Fruit fly (Drosophila melanogaster) whole organism, embryonic: ENCODE results near the gene CG32161.

Experiments
- Antp ChIP-seq: fragments of 200-800 bp; sonication (Bioruptor generic); optimal IDR thresholded peaks from 3 replicates; lab custom pipeline; 2016; ENCODE audit warnings: missing biosample characterization, missing genetic modification characterization
- B-H1 ChIP-seq: fragments of 200-800 bp; sonication (Bioruptor generic); IDR thresholded peaks from 3 replicates; pipeline ENCODE4 v1.3.6; 2022; ENCODE audit warnings: missing biosample characterization, missing genetic modification characterization
- Blimp-1 ChIP-seq: fragments of 200-800 bp; sonication (Bioruptor generic); optimal IDR thresholded peaks from 3 replicates; lab custom pipeline; 2018; ENCODE audit warnings: missing biosample characterization, missing genetic modification characterization, mild to moderate bottlenecking, moderate library complexity, missing genetic modification reagents
- C15 ChIP-seq: fragments of 200-800 bp; sonication (Bioruptor generic); IDR thresholded peaks from 3 replicates; pipeline ENCODE4 v1.3.6; 2022; ENCODE audit warnings: missing biosample characterization, missing genetic modification characterization
- CG10462 ChIP-seq: fragments of 200-800 bp; sonication (Bioruptor generic); optimal IDR thresholded peaks from 2 replicates; lab custom pipeline; 2016; ENCODE audit warnings: missing biosample characterization, missing genetic modification characterization
- CG10979 ChIP-seq: fragments of 200-800 bp; sonication (Bioruptor generic); optimal IDR thresholded peaks from 2 replicates; lab custom pipeline; 2018; ENCODE audit warnings: missing biosample characterization, mild to moderate bottlenecking, missing genetic modification characterization, moderate library complexity
- CG11456 ChIP-seq: fragments of 200-800 bp; sonication (Bioruptor generic); IDR thresholded peaks from 3 replicates; pipeline ENCODE4 v1.3.6; 2022; ENCODE audit warnings: missing biosample characterization, missing genetic modification characterization
- CG11504 ChIP-seq: fragments of 200-800 bp; sonication (Bioruptor generic); optimal IDR thresholded peaks from 3 replicates; lab custom pipeline; 2019; ENCODE audit warnings: missing biosample characterization, mild to moderate bottlenecking, missing genetic modification characterization, moderate library complexity
- CG11695 ChIP-seq: fragments of 200-800 bp; sonication (Bioruptor generic); IDR thresholded peaks from 3 replicates; pipeline ENCODE4 v1.3.6; 2022; ENCODE audit warnings: missing biosample characterization, missing genetic modification characterization
- CG12155 ChIP-seq: fragments of 200-800 bp; sonication (Bioruptor generic); optimal IDR thresholded peaks from 3 replicates; lab custom pipeline; 2016; ENCODE audit warnings: missing biosample characterization, missing genetic modification characterization
- CG14014 ChIP-seq: fragments of 200-800 bp; sonication (Bioruptor generic); IDR thresholded peaks from 2 replicates; pipeline ENCODE4 v1.3.6; 2022; ENCODE audit warnings: missing biosample characterization, missing genetic modification characterization
- CG14050 ChIP-seq: fragments of 200-800 bp; sonication (Bioruptor generic); IDR thresholded peaks from 3 replicates; pipeline ENCODE4 v1.3.6; 2022; ENCODE audit warnings: missing biosample characterization, missing genetic modification characterization
- CG15011 ChIP-seq: fragments of 200-800 bp; sonication (Bioruptor generic); optimal IDR thresholded peaks from 3 replicates; lab custom pipeline; 2018; ENCODE audit warnings: missing biosample characterization, mild to moderate bottlenecking, missing genetic modification characterization
- CG17385 ChIP-seq: fragments of 200-800 bp; sonication (Bioruptor generic); optimal IDR thresholded peaks from 3 replicates; lab custom pipeline; 2018; ENCODE audit warnings: missing biosample characterization, mild to moderate bottlenecking, missing genetic modification characterization
- CG2199 ChIP-seq: fragments of 200-800 bp; sonication (Bioruptor generic); IDR thresholded peaks from 3 replicates; pipeline ENCODE4 v1.3.6; 2022; ENCODE audit warnings: missing biosample characterization, missing genetic modification characterization
- CG32772 ChIP-seq: fragments of 200-800 bp; sonication (Bioruptor generic); IDR thresholded peaks from 2 replicates; pipeline ENCODE4 v1.3.6; 2022; ENCODE audit warnings: missing biosample characterization, missing genetic modification characterization
- CG4730 ChIP-seq: fragments of 200-800 bp; sonication (Bioruptor generic); IDR thresholded peaks from 2 replicates; pipeline ENCODE4 v1.3.6; 2022; ENCODE audit warnings: missing biosample characterization, missing genetic modification characterization
- CG4820 ChIP-seq: fragments of 200-800 bp; sonication (Bioruptor generic); optimal IDR thresholded peaks from 3 replicates; lab custom pipeline; 2016; ENCODE audit warnings: missing biosample characterization, missing genetic modification characterization
- CG6175 ChIP-seq: fragments of 200-800 bp; sonication (Bioruptor generic); IDR thresholded peaks from 3 replicates; pipeline ENCODE4 v1.3.6; 2022; ENCODE audit warnings: missing biosample characterization, missing genetic modification characterization
- CG6765 ChIP-seq: fragments of 200-800 bp; sonication (Bioruptor generic); optimal IDR thresholded peaks from 3 replicates; lab custom pipeline; 2017; ENCODE audit warnings: missing biosample characterization, mild to moderate bottlenecking, missing genetic modification characterization
- CG7786 ChIP-seq: fragments of 200-800 bp; sonication (Bioruptor generic); optimal IDR thresholded peaks from 2 replicates; lab custom pipeline; 2016; ENCODE audit warnings: missing biosample characterization, missing genetic modification characterization
- CG8359 ChIP-seq: fragments of 200-800 bp; sonication (Bioruptor generic); optimal IDR thresholded peaks from 2 replicates; lab custom pipeline; 2017; ENCODE audit warnings: missing biosample characterization, mild to moderate bottlenecking, missing genetic modification characterization, borderline replicate concordance
- CG9817 ChIP-seq: fragments of 200-800 bp; sonication (Bioruptor generic); optimal IDR thresholded peaks from 2 replicates; lab custom pipeline; 2018; ENCODE audit warnings: missing biosample characterization, mild to moderate bottlenecking, missing genetic modification characterization, moderate library complexity
- CG9932 ChIP-seq: fragments of 200-800 bp; sonication (Bioruptor generic); IDR thresholded peaks from 2 replicates; pipeline ENCODE4 v1.3.6; 2022; ENCODE audit warnings: missing biosample characterization, missing genetic modification characterization
- D19A ChIP-seq: fragments of 200-800 bp; optimal IDR thresholded peaks from 3 replicates; lab custom pipeline; 2019; ENCODE audit warnings: missing biosample characterization, mild to moderate bottlenecking, missing genetic modification characterization, moderate library complexity
- E2f1 ChIP-seq: fragments of 200-800 bp; sonication (Bioruptor generic); IDR thresholded peaks from 2 replicates; pipeline ENCODE4 v1.3.6; 2022; ENCODE audit warnings: missing biosample characterization, missing genetic modification characterization
- H15 ChIP-seq: fragments of 200-800 bp; sonication (Bioruptor generic); IDR thresholded peaks from 3 replicates; pipeline ENCODE4 v1.3.6; 2022; ENCODE audit warnings: missing biosample characterization, missing genetic modification characterization
- Hmr ChIP-seq: fragments of 200-800 bp; sonication (Bioruptor generic); optimal IDR thresholded peaks from 3 replicates; lab custom pipeline; 2017; ENCODE audit warnings: mild to moderate bottlenecking, missing biosample characterization, missing genetic modification reagents, missing genetic modification characterization
- Hr51 ChIP-seq, 2 experiments: fragments of 200-800 bp; sonication (Bioruptor generic); optimal IDR thresholded peaks; 2 replicates in 1 of 2; 3 replicates in 1 of 2; lab custom pipeline; 2016 to 2018; ENCODE audit warnings: missing biosample characterization in 2 of 2, missing genetic modification characterization in 2 of 2, mild to moderate bottlenecking in 1 of 2, moderate library complexity in 1 of 2
- Jarid2 ChIP-seq: fragments of 200-800 bp; sonication (Bioruptor generic); optimal IDR thresholded peaks from 3 replicates; lab custom pipeline; 2017; ENCODE audit warnings: mild to moderate bottlenecking, missing biosample characterization, missing genetic modification reagents, missing genetic modification characterization
- Kr ChIP-seq: fragments of 200-800 bp; sonication (Bioruptor generic); optimal IDR thresholded peaks from 2 replicates; lab custom pipeline; 2017; ENCODE audit warnings: missing biosample characterization, mild to moderate bottlenecking, missing genetic modification characterization
- MTF-1 ChIP-seq: fragments of 200-800 bp; sonication (Bioruptor generic); optimal IDR thresholded peaks from 2 replicates; lab custom pipeline; 2018; ENCODE audit warnings: missing biosample characterization, mild to moderate bottlenecking, missing genetic modification characterization, borderline replicate concordance
- Max ChIP-seq: fragments of 200-800 bp; sonication (Bioruptor generic); optimal IDR thresholded peaks from 2 replicates; lab custom pipeline; 2016; ENCODE audit warnings: missing biosample characterization, mild to moderate bottlenecking, missing genetic modification characterization
- Rfx ChIP-seq: fragments of 200-800 bp; sonication (Bioruptor generic); IDR thresholded peaks from 2 replicates; pipeline ENCODE4 v1.3.6; 2022; ENCODE audit warnings: missing biosample characterization, missing genetic modification characterization
- Sin3A ChIP-seq: fragments of >200 bp; optimal IDR thresholded peaks from 2 replicates; lab custom pipeline; 2018
- Sox102F ChIP-seq: fragments of 200-800 bp; sonication (Bioruptor generic); optimal IDR thresholded peaks from 2 replicates; lab custom pipeline; 2018; ENCODE audit warnings: missing biosample characterization, mild to moderate bottlenecking, missing genetic modification characterization, moderate library complexity
- ac ChIP-seq: fragments of 200-800 bp; sonication (Bioruptor generic); optimal IDR thresholded peaks from 3 replicates; lab custom pipeline; 2017; ENCODE audit warnings: missing biosample characterization, mild to moderate bottlenecking, missing genetic modification characterization
- ash1 ChIP-seq: fragments of 200-800 bp; sonication (Bioruptor generic); optimal IDR thresholded peaks from 2 replicates; lab custom pipeline; 2018; ENCODE audit warnings: missing biosample characterization, mild to moderate bottlenecking, missing genetic modification characterization
- cg ChIP-seq: fragments of 200-800 bp; sonication (Bioruptor generic); optimal IDR thresholded peaks from 3 replicates; lab custom pipeline; 2019; ENCODE audit warnings: missing biosample characterization, mild to moderate bottlenecking, missing genetic modification characterization, moderate library complexity
- ftz-f1 ChIP-seq: fragments of 200-800 bp; sonication (Bioruptor generic); optimal IDR thresholded peaks from 2 replicates; lab custom pipeline; 2016; ENCODE audit warnings: missing biosample characterization, missing genetic modification characterization
- gem ChIP-seq: fragments of 200-800 bp; sonication (Bioruptor generic); optimal IDR thresholded peaks from 2 replicates; lab custom pipeline; 2019; ENCODE audit warnings: missing biosample characterization, mild to moderate bottlenecking, missing genetic modification characterization, moderate library complexity
- lab ChIP-seq: fragments of 200-800 bp; sonication (Bioruptor generic); optimal IDR thresholded peaks from 3 replicates; lab custom pipeline; 2017; ENCODE audit warnings: missing biosample characterization, missing genetic modification characterization, mild to moderate bottlenecking, moderate library complexity, missing genetic modification reagents
- lbe ChIP-seq: fragments of 200-800 bp; sonication (Bioruptor generic); optimal IDR thresholded peaks from 2 replicates; lab custom pipeline; 2016; ENCODE audit warnings: missing biosample characterization, mild to moderate bottlenecking, missing genetic modification characterization
- p53 ChIP-seq: fragments of 200-800 bp; sonication (Bioruptor generic); optimal IDR thresholded peaks from 2 replicates; lab custom pipeline; 2016; ENCODE audit warnings: missing biosample characterization, missing genetic modification characterization
- prd ChIP-seq, 3 experiments: fragments of >200 bp in 2 of 3; fragments of 200-800 bp in 1 of 3; sonication (Bioruptor generic) in 1 of 3; optimal IDR thresholded peaks in 2 of 3; IDR thresholded peaks in 1 of 3; 2 replicates in 2 of 3; 3 replicates in 1 of 3; pipeline versions ENCODE4 v1.3.6 to Lab custom; 2017 to 2022; ENCODE audit warnings: missing biosample characterization in 1 of 3, missing genetic modification characterization in 1 of 3
- schlank ChIP-seq: fragments of 200-800 bp; sonication (Bioruptor generic); optimal IDR thresholded peaks from 2 replicates; lab custom pipeline; 2018; ENCODE audit warnings: missing biosample characterization, mild to moderate bottlenecking, missing genetic modification characterization
- seq ChIP-seq: fragments of 200-800 bp; sonication (Bioruptor generic); IDR thresholded peaks from 2 replicates; pipeline ENCODE4 v1.3.6; 2022; ENCODE audit warnings: missing biosample characterization, missing genetic modification characterization
- sisA ChIP-seq: fragments of 200-800 bp; sonication (Bioruptor generic); IDR thresholded peaks from 2 replicates; pipeline ENCODE4 v1.3.6; 2022; ENCODE audit warnings: missing biosample characterization, missing genetic modification characterization
- slbo ChIP-seq: fragments of 200-800 bp; sonication (Bioruptor generic); IDR thresholded peaks from 2 replicates; pipeline ENCODE4 v1.3.6; 2022; ENCODE audit warnings: missing biosample characterization, missing genetic modification characterization
- so ChIP-seq: fragments of 200-800 bp; sonication (Bioruptor generic); IDR thresholded peaks from 3 replicates; pipeline ENCODE4 v1.3.6; 2022; ENCODE audit warnings: missing biosample characterization, missing genetic modification characterization
- sug ChIP-seq: fragments of 200-800 bp; optimal IDR thresholded peaks from 2 replicates; lab custom pipeline; 2019; ENCODE audit warnings: missing biosample characterization, mild to moderate bottlenecking, missing genetic modification characterization, moderate library complexity
- twi ChIP-seq: fragments of 200-800 bp; optimal IDR thresholded peaks from 2 replicates; lab custom pipeline; 2019; ENCODE audit warnings: missing biosample characterization, mild to moderate bottlenecking, missing genetic modification characterization, moderate library complexity

Gene CG32161

DNA sequence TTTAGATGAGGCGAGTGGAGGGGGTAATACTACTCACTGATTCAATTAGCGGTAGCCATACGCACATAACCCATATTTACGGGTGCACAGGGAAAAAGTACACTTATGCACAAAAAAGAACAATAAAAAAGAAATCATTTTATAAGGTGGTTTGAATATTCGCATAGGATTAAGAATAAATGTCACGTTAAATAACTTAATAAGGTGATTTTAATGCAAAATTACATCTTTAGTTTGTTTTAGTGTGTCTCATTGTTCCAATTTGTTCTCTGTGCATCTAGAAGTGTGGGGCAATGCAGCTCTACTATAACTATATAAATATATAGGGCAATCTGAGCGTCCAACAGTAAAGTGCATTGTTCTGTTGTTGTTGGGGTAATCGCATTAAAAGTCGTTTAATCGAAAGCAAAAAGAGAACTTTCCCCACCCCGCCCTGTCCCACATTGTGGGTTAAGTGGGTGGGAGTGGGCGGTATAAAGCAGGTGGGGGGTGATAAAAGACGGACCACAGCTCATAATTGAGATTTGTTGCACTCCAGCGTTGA lies 46.8 kb downstream of the CG32161 start (continued):
- TF ChIP-seq cg (GFP tag; lab: Kevin White, UChicago) = no peak
- TF ChIP-seq schlank = no peak
- no peak for TF ChIP-seq CG11695 (GFP tag; lab: Robert Waterston, UW)
- TF ChIP-seq C15 (GFP tag; lab: Robert Waterston, UW) = no peak
- no peak for TF ChIP-seq CG4820
- TF ChIP-seq CG9817 (tag; lab: Kevin White, UChicago) = no peak
- no peak for TF ChIP-seq Max (GFP tag; lab: Kevin White, UChicago)
- TF ChIP-seq MTF-1 (GFP tag; lab: Kevin White, UChicago) = no peak
- peak; percentile 6 for TF ChIP-seq CG8359 (GFP tag; lab: Kevin White, UChicago)
- peak; percentile 35 for TF ChIP-seq CG11504 (tag; lab: Kevin White, UChicago)
- TF ChIP-seq CG7786 (GFP tag; lab: Kevin White, UChicago) = no peak
- no peak for TF ChIP-seq CG11456
- no peak for TF ChIP-seq B-H1 (GFP tag; lab: Robert Waterston, UW)
- no peak for TF ChIP-seq prd (optimal IDR thresholded peaks at IDR 0.05; lab: Kevin White, UChicago)
- TF ChIP-seq prd (GFP tag; IDR thresholded peaks at IDR 0.05; lab: Robert Waterston, UW) = peak; percentile 41; the same call in 1 of the 3 replicates
- no peak for TF ChIP-seq CG12155 (GFP tag; lab: Kevin White, UChicago)
- TF ChIP-seq CG6765 (GFP tag; lab: Kevin White, UChicago) = no peak
- no peak for TF ChIP-seq Jarid2
- TF ChIP-seq gem (tag; lab: Kevin White, UChicago) = peak; percentile 35
- TF ChIP-seq CG10979 (tag; lab: Kevin White, UChicago) = peak; percentile 14
- no peak for TF ChIP-seq lbe (GFP tag; lab: Kevin White, UChicago)
- no peak for TF ChIP-seq D19A
- no peak for TF ChIP-seq sug (tag; lab: Kevin White, UChicago)
- TF ChIP-seq lab (GFP tag; lab: Kevin White, UChicago) = no peak
- no peak; the same call in 1 of the 2 replicates for TF ChIP-seq CG4730 (GFP tag; lab: Robert Waterston, UW)
- TF ChIP-seq ftz-f1 (GFP tag; lab: Kevin White, UChicago) = no peak
- no peak for TF ChIP-seq CG6175 (GFP tag; lab: Robert Waterston, UW)
- TF ChIP-seq Blimp-1 (GFP tag; lab: Kevin White, UChicago) = peak; percentile 60
- 0 out of 2 replicates have a peak, but pooled peaks have one; percentile 18 for TF ChIP-seq CG32772 (GFP tag; lab: Robert Waterston, UW)
- TF ChIP-seq E2f1 (GFP tag; lab: Robert Waterston, UW) = no peak
- no peak for TF ChIP-seq ac
- TF ChIP-seq CG14050 (GFP tag; lab: Robert Waterston, UW) = no peak
- no peak for TF ChIP-seq CG10462
- TF ChIP-seq CG2199 (GFP tag; lab: Robert Waterston, UW) = no peak
- no peak for TF ChIP-seq Kr (GFP tag; lab: Kevin White, UChicago)
- TF ChIP-seq CG9932 (GFP tag; lab: Robert Waterston, UW) = no peak
- no peak for TF ChIP-seq Hr51 (GFP tag; optimal IDR thresholded peaks at IDR 0.05; lab: Kevin White, UChicago)
- TF ChIP-seq ash1 = no peak
- no peak for TF ChIP-seq seq (GFP tag; lab: Robert Waterston, UW)
- no peak for TF ChIP-seq so (GFP tag; lab: Robert Waterston, UW)

DNA sequence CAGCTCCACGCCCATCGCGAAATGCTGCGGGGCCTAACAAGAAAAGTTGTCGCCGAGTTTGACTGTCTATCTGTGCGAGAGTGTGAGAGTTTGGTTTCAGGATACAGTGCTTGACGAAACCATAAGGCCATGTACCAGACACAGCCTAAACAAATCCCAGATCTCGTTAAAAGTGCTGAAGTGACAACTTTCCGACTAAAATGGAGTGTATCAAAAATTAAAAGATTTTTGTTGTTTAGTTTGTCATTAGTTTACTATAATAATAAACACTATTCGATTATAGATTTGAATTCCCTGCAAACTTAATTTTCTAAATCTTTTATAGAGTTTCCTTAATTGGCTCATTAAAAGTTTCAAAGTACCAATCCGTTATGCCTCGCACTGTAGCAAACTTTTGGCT lies 47.6 kb downstream of the CG32161 start:
- TF ChIP-seq Sin3A (lab: Kevin White, UChicago) = no peak
- TF ChIP-seq Antp (GFP tag; lab: Kevin White, UChicago) = no peak
- peak; percentile 38 for TF ChIP-seq CG17385 (GFP tag; lab: Kevin White, UChicago)
- TF ChIP-seq Hr51 (GFP tag; optimal IDR thresholded peaks at IDR 0.05; lab: Kevin White, UChicago) = peak in 1 of 2 experiments; percentile 47
- TF ChIP-seq slbo (GFP tag; lab: Robert Waterston, UW) = peak; percentile 50; the same call in 1 of the 2 replicates
- no peak for TF ChIP-seq H15 (GFP tag; lab: Robert Waterston, UW)
- 0 out of 2 replicates have a peak, but pooled peaks have one; percentile 8 for TF ChIP-seq sisA (GFP tag; lab: Robert Waterston, UW)
- TF ChIP-seq CG15011 (GFP tag; lab: Kevin White, UChicago) = peak; percentile 25
- TF ChIP-seq Rfx (GFP tag; lab: Robert Waterston, UW) = peak; percentile 33; the same call in 1 of the 2 replicates
- no peak for TF ChIP-seq twi (tag; lab: Kevin White, UChicago)
- TF ChIP-seq Sox102F = peak; percentile 22
- no peak for TF ChIP-seq CG14014 (GFP tag; lab: Robert Waterston, UW)
- TF ChIP-seq p53 = no peak
- TF ChIP-seq Hmr = peak; percentile 31
